Worm (Caenorhabditis elegans) whole organism, midembryonic: ENCODE measurements around the gene F35F11.2.
A peak's percentile ranks its signal among the peaks of the same experiment; 100 is the strongest.

Experiments
- T22C8.4 ChIP-seq: fragments of 200-800 bp; sonication (Bioruptor generic); IDR thresholded peaks from 2 replicates; pipeline ENCODE4 v1.3.6; 2022; ENCODE audit warnings: missing genetic modification characterization, missing compliant biosample characterization
- cog-1 ChIP-seq: sonication (generic microtip); optimal IDR thresholded peaks from 2 replicates; lab custom pipeline; 2016; ENCODE audit warnings: missing genetic modification characterization, missing compliant biosample characterization
- flt-1 ChIP-seq: fragments of 200-800 bp; sonication (Bioruptor generic); IDR thresholded peaks from 2 replicates; pipeline ENCODE4 v1.3.6; 2022; ENCODE audit warnings: missing genetic modification characterization, missing compliant biosample characterization
- klf-2 ChIP-seq: fragments of 200-800 bp; sonication (Bioruptor generic); conservative IDR thresholded peaks from 2 replicates; pipeline ENCODE4 v1.3.6; 2022; ENCODE audit warnings: missing genetic modification reagents, missing genetic modification characterization, missing compliant biosample characterization
- med-1 ChIP-seq: sonication (generic microtip); optimal IDR thresholded peaks from 2 replicates; lab custom pipeline; 2017; ENCODE audit warnings: missing genetic modification characterization, mild to moderate bottlenecking, missing compliant biosample characterization, antibody characterized with exemption, missing genetic modification reagents; ENCODE audit not compliant: insufficient read depth
- ref-1 ChIP-seq: fragments of 200-800 bp; sonication (Bioruptor generic); conservative IDR thresholded peaks from 2 replicates; pipeline ENCODE4 v1.3.6; 2022; ENCODE audit warnings: missing genetic modification reagents, missing genetic modification characterization, missing compliant biosample characterization
- tab-1 ChIP-seq: fragments of 200-800 bp; sonication (Bioruptor generic); IDR thresholded peaks from 2 replicates; pipeline ENCODE4 v1.3.6; 2022; ENCODE audit warnings: missing genetic modification characterization, missing compliant biosample characterization
- ztf-23 ChIP-seq: fragments of 200-800 bp; sonication (Bioruptor generic); IDR thresholded peaks from 2 replicates; pipeline ENCODE4 v1.3.6; 2022; ENCODE audit warnings: missing genetic modification reagents, missing genetic modification characterization, missing compliant biosample characterization
- ztf-29 ChIP-seq: fragments of 200-800 bp; sonication (Bioruptor generic); IDR thresholded peaks from 2 replicates; pipeline ENCODE4 v1.3.6; 2022; ENCODE audit warnings: missing genetic modification reagents, missing genetic modification characterization, missing compliant biosample characterization

Gene F35F11.2

ce11 chrIV:4039984-4040383 lies at the start of gene F35F11.2:
TSS of gene F35F11.2 (plus strand) at chrIV:4040284.
- TF ChIP-seq med-1 (GFP tag; lab: Kevin White, UChicago) (no peak), ztf-29 (GFP tag; lab: Robert Waterston, UW) (no peak), klf-2 (no peak), ztf-23 (no peak), ref-1 (no peak), T22C8.4 (GFP tag; lab: Robert Waterston, UW) (no peak), flt-1 (no peak), tab-1 (GFP tag; lab: Robert Waterston, UW) (no peak), cog-1 (no peak)

ce11 chrIV:3993292-3993691 lies 46.8 kb upstream of the F35F11.2 start, which contains the start of gene F47C12.6:
TSS of gene F47C12.6 (minus strand) at chrIV:3993392.
- no peak for TF ChIP-seq med-1 (GFP tag; lab: Kevin White, UChicago)
- no peak for TF ChIP-seq T22C8.4 (GFP tag; lab: Robert Waterston, UW)

ce11 chrIV:3994318-3994717 lies 45.8 kb upstream of the F35F11.2 start, which contains the start of gene F47C12.13:
TSS of gene F47C12.13 (minus strand) at chrIV:3994418.
- TF ChIP-seq klf-2 (no peak), tab-1 (GFP tag; lab: Robert Waterston, UW) (no peak), cog-1 (no peak)

ce11 chrIV:3995384-3995783 lies 44.7 kb upstream of the F35F11.2 start, which contains the start of gene F47C12.7:
TSS of gene F47C12.7 (minus strand) at chrIV:3995484.
- TF ChIP-seq klf-2: no peak

ce11 chrIV:3998517-3998916 lies 41.6 kb upstream of the F35F11.2 start, which contains the start of gene F47C12.8:
TSS of gene F47C12.8 (minus strand) at chrIV:3998617.
- TF ChIP-seq ztf-29 (GFP tag; lab: Robert Waterston, UW) (no peak), cog-1 (no peak), ztf-23 (no peak), T22C8.4 (GFP tag; lab: Robert Waterston, UW) (no peak), med-1 (GFP tag; lab: Kevin White, UChicago) (no peak), ref-1 (no peak), tab-1 (GFP tag; lab: Robert Waterston, UW) (no peak), flt-1 (no peak), klf-2 (no peak)

- no peak for TF ChIP-seq flt-1
These were observed 40.4 kb upstream of the F35F11.2 start for ce11 chrIV:3999662-4000061.

ce11 chrIV:4004221-4004620 lies 35.9 kb upstream of the F35F11.2 start:
- TF ChIP-seq ztf-23 (no peak), klf-2 (no peak), ztf-29 (GFP tag; lab: Robert Waterston, UW) (no peak), ref-1 (no peak), flt-1 (no peak), med-1 (GFP tag; lab: Kevin White, UChicago) (no peak), T22C8.4 (GFP tag; lab: Robert Waterston, UW) (no peak), cog-1 (no peak), tab-1 (GFP tag; lab: Robert Waterston, UW) (no peak)

DNA sequence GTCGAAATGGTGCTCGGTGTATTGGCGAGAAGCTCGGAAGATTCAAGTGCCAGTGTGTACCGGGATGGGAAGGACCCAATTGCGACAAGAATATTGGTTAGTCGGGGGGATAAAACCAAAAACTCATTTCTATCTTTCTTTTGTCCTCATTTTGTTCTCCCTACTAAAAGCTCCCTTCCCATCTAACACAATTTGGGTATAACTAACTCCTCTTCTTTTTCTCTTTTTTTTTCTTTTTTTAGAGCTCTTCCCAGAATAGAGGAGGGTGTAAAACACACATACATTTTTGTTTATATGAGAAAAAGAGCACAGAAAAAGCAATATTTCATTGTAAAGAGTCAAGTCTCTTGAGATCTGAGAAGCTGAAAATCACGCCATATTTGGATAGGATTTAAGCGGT lies 34.9 kb upstream of the F35F11.2 start:
- TF ChIP-seq cog-1: no peak
- no peak for TF ChIP-seq ztf-23
- TF ChIP-seq med-1 (GFP tag; lab: Kevin White, UChicago): no peak
- TF ChIP-seq flt-1: no peak
- no peak for TF ChIP-seq T22C8.4 (GFP tag; lab: Robert Waterston, UW)
- no peak for TF ChIP-seq ref-1

DNA sequence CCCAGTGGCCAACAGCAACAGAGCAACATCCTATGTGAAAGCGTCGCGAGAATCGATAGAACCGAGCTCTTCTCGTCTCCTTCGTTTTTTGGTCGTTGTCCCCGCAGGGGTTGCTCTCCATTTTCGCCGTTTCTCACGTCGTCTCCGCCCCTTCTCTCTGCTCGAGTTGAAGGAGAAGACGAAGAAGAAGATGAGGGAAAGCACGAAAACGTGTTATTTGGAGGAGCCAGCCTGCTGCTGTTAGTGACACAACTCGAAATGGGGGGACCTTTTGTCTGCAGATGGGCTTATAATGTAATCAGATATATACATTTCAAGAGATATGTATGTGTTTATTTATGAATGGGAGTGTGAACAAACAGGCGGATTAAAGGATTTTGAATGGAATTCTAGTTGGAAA lies 32.4 kb upstream of the F35F11.2 start, which contains the start of gene W02C12.2:
Gene W02C12.2, minus strand, starts transcription at position 277 of the 400 bp plus-strand sequence.
- no peak for TF ChIP-seq T22C8.4 (GFP tag; lab: Robert Waterston, UW)
- TF ChIP-seq klf-2: no peak
- TF ChIP-seq ztf-29 (GFP tag; lab: Robert Waterston, UW): no peak
- TF ChIP-seq ref-1: no peak
- TF ChIP-seq tab-1 (GFP tag; lab: Robert Waterston, UW): no peak
- peak; percentile 14; the same call in 1 of the 2 replicates for TF ChIP-seq ztf-23
- TF ChIP-seq flt-1: no peak

DNA sequence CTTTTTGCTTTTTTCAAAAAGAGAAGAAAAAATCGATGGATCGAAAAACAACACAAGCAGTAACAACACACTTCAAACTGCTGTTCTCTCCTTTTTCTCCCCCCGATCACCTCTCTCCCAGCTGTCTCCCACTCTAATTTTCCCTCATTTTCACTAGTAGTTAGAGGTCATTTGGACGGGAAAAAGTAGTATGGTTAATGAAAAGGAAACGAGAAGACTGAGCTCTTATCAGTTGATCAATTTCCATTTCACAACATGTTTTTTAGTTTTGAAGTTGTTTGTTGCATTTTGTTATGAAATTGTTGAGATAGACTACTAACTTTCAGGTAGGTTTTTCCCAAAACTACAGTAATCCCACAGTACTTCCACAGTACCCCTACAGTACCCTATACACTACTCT lies 31.6 kb upstream of the F35F11.2 start:
- TF ChIP-seq tab-1 (GFP tag; lab: Robert Waterston, UW) (no peak), klf-2 (no peak), flt-1 (no peak), cog-1 (no peak), ztf-23 (no peak), ztf-29 (GFP tag; lab: Robert Waterston, UW) (no peak), med-1 (GFP tag; lab: Kevin White, UChicago) (no peak), ref-1 (no peak), T22C8.4 (GFP tag; lab: Robert Waterston, UW) (no peak)

DNA sequence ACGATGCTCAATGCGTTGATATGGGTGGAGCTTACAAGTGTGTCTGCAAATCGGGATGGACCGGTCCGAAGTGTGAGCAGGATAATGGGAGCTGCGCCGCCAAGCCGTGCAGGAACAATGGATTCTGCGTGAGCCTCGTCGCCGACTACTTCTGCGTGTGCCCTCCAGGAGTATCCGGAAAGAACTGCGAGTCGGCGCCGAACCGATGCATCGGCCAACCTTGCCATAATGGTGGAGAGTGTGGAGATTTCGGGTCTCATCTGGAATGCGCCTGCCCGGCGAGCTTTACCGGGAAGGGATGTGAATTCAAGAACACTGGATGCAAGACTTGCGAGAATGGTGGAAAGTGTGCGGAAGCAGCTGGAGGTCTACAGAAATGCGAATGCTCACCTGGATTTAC lies 30.2 kb upstream of the F35F11.2 start:
- no peak for TF ChIP-seq flt-1
- no peak for TF ChIP-seq ztf-23
- TF ChIP-seq med-1 (GFP tag; lab: Kevin White, UChicago): no peak
- no peak for TF ChIP-seq klf-2
- no peak for TF ChIP-seq cog-1
- TF ChIP-seq tab-1 (GFP tag; lab: Robert Waterston, UW): no peak

ce11 chrIV:4013621-4014020 lies 26.5 kb upstream of the F35F11.2 start:
- no peak for TF ChIP-seq cog-1
- no peak for TF ChIP-seq tab-1 (GFP tag; lab: Robert Waterston, UW)
- no peak for TF ChIP-seq flt-1
- no peak for TF ChIP-seq T22C8.4 (GFP tag; lab: Robert Waterston, UW)
- TF ChIP-seq med-1 (GFP tag; lab: Kevin White, UChicago): no peak
- no peak for TF ChIP-seq ref-1
- TF ChIP-seq ztf-23: no peak
- no peak for TF ChIP-seq klf-2
- no peak for TF ChIP-seq ztf-29 (GFP tag; lab: Robert Waterston, UW)
